Fruit fly (Drosophila melanogaster): Measurements from ENCODE around the gene CG18599.

- TF ChIP-seq Myc (optimal IDR thresholded peaks at IDR 0.05) = peak; percentile 70
- TF ChIP-seq psq (GFP tag; optimal IDR thresholded peaks at IDR 0.05) = no peak
- TF ChIP-seq usp (GFP tag; optimal IDR thresholded peaks at IDR 0.05) = no peak
- peak; percentile 5 for TF ChIP-seq rgr (GFP tag; optimal IDR thresholded peaks at IDR 0.05)
- TF ChIP-seq woc (GFP tag; optimal IDR thresholded peaks at IDR 0.05) = peak; percentile 2
- TF ChIP-seq h (GFP tag; optimal IDR thresholded peaks at IDR 0.05) = peak; percentile 29
- peak; percentile 37 for TF ChIP-seq OdsH (GFP tag; optimal IDR thresholded peaks at IDR 0.05)
- TF ChIP-seq ey (GFP tag; optimal IDR thresholded peaks at IDR 0.05) = peak; percentile 21
- no peak for TF ChIP-seq br (GFP tag; optimal IDR thresholded peaks at IDR 0.05)
- TF ChIP-seq pan (optimal IDR thresholded peaks at IDR 0.05) = no peak
These were observed 25.3 kb upstream of the CG18599 start, which contains the start of the genes CG7156 and 14-3-3epsilon for dm6 chr3R:18242089-18242955.

Data from whole organism, wandering third instar larva.